Worm (Caenorhabditis elegans) whole organism, L4 larva: Measurements from ENCODE around the gene Y17G9A.4.

Experiments
- R02D3.7 ChIP-seq: fragments of 150-350 bp; sonication (generic microtip); optimal IDR thresholded peaks from 3 replicates; lab custom pipeline; 2014; ENCODE audit warnings: missing biosample characterization, missing genetic modification characterization
- ZK337.2 ChIP-seq: fragments of 200-800 bp; sonication (Bioruptor generic); IDR thresholded peaks from 2 replicates; pipeline ENCODE4 v1.3.6; 2022; ENCODE audit warnings: missing genetic modification reagents, missing genetic modification characterization, missing compliant biosample characterization
- arid-1 ChIP-seq: fragments of 200-800 bp; sonication (Bioruptor generic); conservative IDR thresholded peaks from 2 replicates; pipeline ENCODE4 v1.3.6; 2022; ENCODE audit warnings: missing genetic modification reagents, missing genetic modification characterization, missing compliant biosample characterization
- dpl-1 ChIP-seq: fragments of 150-350 bp; optimal IDR thresholded peaks from 2 replicates; lab custom pipeline; 2014; ENCODE audit warnings: missing biosample characterization, missing genetic modification reagents, missing genetic modification characterization
- fos-1 ChIP-seq: fragments of 150-350 bp; optimal IDR thresholded peaks from 2 replicates; lab custom pipeline; 2014; ENCODE audit warnings: missing biosample characterization, missing genetic modification characterization
- hlh-30 ChIP-seq: sonication (generic microtip); optimal IDR thresholded peaks from 2 replicates; lab custom pipeline; 2017; ENCODE audit warnings: antibody characterized with exemption, mild to moderate bottlenecking, missing genetic modification characterization, missing compliant biosample characterization; ENCODE audit not compliant: insufficient read depth
- lin-13 ChIP-seq: fragments of 150-350 bp; optimal IDR thresholded peaks from 2 replicates; lab custom pipeline; 2014; ENCODE audit warnings: missing biosample characterization, missing genetic modification reagents, missing genetic modification characterization
- lin-39 ChIP-seq: fragments of 150-350 bp; optimal IDR thresholded peaks from 2 replicates; lab custom pipeline; 2014; ENCODE audit warnings: missing biosample characterization, missing genetic modification reagents, missing genetic modification characterization
- lir-3 ChIP-seq: sonication (generic microtip); optimal IDR thresholded peaks from 2 replicates; lab custom pipeline; 2016; ENCODE audit warnings: mild to moderate bottlenecking, missing genetic modification characterization, missing compliant biosample characterization
- nhr-237 ChIP-seq: sonication (generic microtip); optimal IDR thresholded peaks from 2 replicates; lab custom pipeline; 2017; ENCODE audit warnings: missing biosample characterization, missing genetic modification characterization
- nhr-25 ChIP-seq: sonication (generic microtip); optimal IDR thresholded peaks from 2 replicates; lab custom pipeline; 2017; ENCODE audit warnings: missing genetic modification characterization, mild to moderate bottlenecking, missing compliant biosample characterization, antibody characterized with exemption, moderate library complexity, borderline replicate concordance; ENCODE audit not compliant: insufficient read depth
- nhr-28 ChIP-seq: fragments of 150-350 bp; optimal IDR thresholded peaks from 2 replicates; lab custom pipeline; 2014; ENCODE audit warnings: missing biosample characterization, missing genetic modification characterization
- nhr-41 ChIP-seq: fragments of 200-800 bp; sonication (Bioruptor generic); IDR thresholded peaks from 2 replicates; pipeline ENCODE4 v1.3.6; 2022; ENCODE audit warnings: missing genetic modification reagents, missing genetic modification characterization, missing compliant biosample characterization
- zag-1 ChIP-seq: fragments of 150-350 bp; optimal IDR thresholded peaks from 2 replicates; lab custom pipeline; 2014; ENCODE audit warnings: missing biosample characterization, missing genetic modification characterization

ce11 chrIV:4858573-4858972 lies 2.8 kb downstream of the Y17G9A.4 start, which contains the start of gene Y17G9A.3:
- TF ChIP-seq lin-39 (tag; lab: Kevin White, UChicago) (no peak), R02D3.7 (tag; lab: Kevin White, UChicago) (no peak), nhr-41 (GFP tag; lab: Robert Waterston, UW) (no peak), zag-1 (tag; lab: Kevin White, UChicago) (no peak), nhr-25 (tag; lab: Kevin White, UChicago) (no peak), lin-13 (GFP tag; lab: Kevin White, UChicago) (no peak), nhr-28 (tag; lab: Kevin White, UChicago) (no peak), nhr-237 (tag; lab: Kevin White, UChicago) (no peak), fos-1 (no peak), ZK337.2 (GFP tag; lab: Robert Waterston, UW) (no peak), dpl-1 (GFP tag; lab: Kevin White, UChicago) (no peak), arid-1 (GFP tag; lab: Robert Waterston, UW) (no peak), lir-3 (tag; lab: Kevin White, UChicago) (no peak), hlh-30 (no peak)
